Worm (Caenorhabditis elegans) whole organism, young adult: Measurements from ENCODE around the gene F42G10.1.
A peak's percentile ranks its signal among the peaks of the same experiment; 100 is the strongest.

ENCODE experiments used
- B0261.1 ChIP-seq: sonication (generic microtip); optimal IDR thresholded peaks from 2 replicates; lab custom pipeline; 2016; ENCODE audit warnings: mild to moderate bottlenecking, missing genetic modification characterization, moderate library complexity, missing compliant biosample characterization
- B0336.3 ChIP-seq: fragments of 200-800 bp; sonication (Bioruptor generic); IDR thresholded peaks from 2 replicates; pipeline ENCODE4 v1.3.6; 2022; ENCODE audit warnings: missing genetic modification characterization, missing compliant biosample characterization
- C06A6.2 ChIP-seq: fragments of 200-800 bp; sonication (Bioruptor generic); conservative IDR thresholded peaks from 2 replicates; pipeline ENCODE4 v1.3.6; 2022; ENCODE audit warnings: missing genetic modification characterization, missing compliant biosample characterization
- D2030.7 ChIP-seq: fragments of 200-800 bp; sonication (Bioruptor generic); IDR thresholded peaks from 2 replicates; pipeline ENCODE4 v1.3.6; 2022; ENCODE audit warnings: missing genetic modification reagents, missing genetic modification characterization, missing compliant biosample characterization
- F55B11.4 ChIP-seq: sonication (generic microtip); optimal IDR thresholded peaks from 2 replicates; lab custom pipeline; 2016; ENCODE audit warnings: missing compliant biosample characterization, missing genetic modification characterization, borderline replicate concordance; ENCODE audit not compliant: insufficient read depth
- F57A8.1 ChIP-seq: fragments of 200-800 bp; sonication (Bioruptor generic); optimal IDR thresholded peaks from 2 replicates; lab custom pipeline; 2018; ENCODE audit warnings: mild to moderate bottlenecking, missing genetic modification characterization, moderate library complexity, missing compliant biosample characterization
- F57C9.4 ChIP-seq: sonication (generic microtip); optimal IDR thresholded peaks from 2 replicates; lab custom pipeline; 2017; ENCODE audit warnings: mild to moderate bottlenecking, missing genetic modification characterization, missing compliant biosample characterization
- Y53F4B.3 ChIP-seq: fragments of 200-800 bp; sonication (Bioruptor generic); IDR thresholded peaks from 2 replicates; pipeline ENCODE4 v1.3.6; 2022; ENCODE audit warnings: missing genetic modification reagents, missing genetic modification characterization, missing compliant biosample characterization
- Y53G8AR.9 ChIP-seq: fragments of 200-800 bp; sonication (Bioruptor generic); conservative IDR thresholded peaks from 2 replicates; pipeline ENCODE4 v1.3.6; 2022; ENCODE audit warnings: missing genetic modification reagents, missing genetic modification characterization, missing compliant biosample characterization
- Y79H2A.3 ChIP-seq: fragments of 200-800 bp; sonication (Bioruptor generic); conservative IDR thresholded peaks from 2 replicates; pipeline ENCODE4 v1.3.6; 2022; ENCODE audit warnings: missing genetic modification reagents, missing genetic modification characterization, missing compliant biosample characterization
- ZK185.1 ChIP-seq: sonication (generic microtip); optimal IDR thresholded peaks from 2 replicates; lab custom pipeline; 2016; ENCODE audit warnings: mild to moderate bottlenecking, missing genetic modification characterization, missing compliant biosample characterization; ENCODE audit not compliant: poor library complexity, severe bottlenecking
- ama-1 ChIP-seq, 3 experiments: fragments of 150-350 bp in 1 of 3; sonication (generic microtip) in 2 of 3; optimal IDR thresholded peaks; 2 replicates each; lab custom pipeline; 2014 to 2018; ENCODE audit warnings: missing biosample characterization in 2 of 3, missing genetic modification characterization in 2 of 3, missing genetic modification reagents in 2 of 3
- aptf-3 ChIP-seq: fragments of 200-800 bp; sonication (Bioruptor generic); IDR thresholded peaks from 2 replicates; pipeline ENCODE4 v1.3.6; 2022; ENCODE audit warnings: missing genetic modification characterization, missing compliant biosample characterization
- atf-7 ChIP-seq: sonication (generic microtip); optimal IDR thresholded peaks from 2 replicates; lab custom pipeline; 2017; ENCODE audit warnings: mild to moderate bottlenecking, missing genetic modification characterization, missing compliant biosample characterization
- attf-3 ChIP-seq: fragments of 200-800 bp; sonication (Bioruptor generic); conservative IDR thresholded peaks from 2 replicates; pipeline ENCODE4 v1.3.6; 2022; ENCODE audit warnings: missing genetic modification reagents, missing genetic modification characterization, missing compliant biosample characterization
- cebp-2 ChIP-seq: fragments of 200-800 bp; sonication (Bioruptor generic); IDR thresholded peaks from 2 replicates; pipeline ENCODE4 v1.3.6; 2022; ENCODE audit warnings: missing genetic modification characterization, missing compliant biosample characterization
- ceh-79 ChIP-seq: sonication (generic microtip); optimal IDR thresholded peaks from 2 replicates; lab custom pipeline; 2017; ENCODE audit warnings: mild to moderate bottlenecking, missing genetic modification characterization, missing compliant biosample characterization
- die-1 ChIP-seq: sonication (generic microtip); optimal IDR thresholded peaks from 2 replicates; lab custom pipeline; 2016; ENCODE audit warnings: missing genotype, mild to moderate bottlenecking, missing genetic modification characterization, missing compliant biosample characterization
- dox-1 ChIP-seq: fragments of 200-800 bp; sonication (Bioruptor generic); IDR thresholded peaks from 2 replicates; pipeline ENCODE4 v1.3.6; 2022; ENCODE audit warnings: missing genetic modification reagents, missing genetic modification characterization, missing compliant biosample characterization
- dpl-1 ChIP-seq: fragments of 150-350 bp; optimal IDR thresholded peaks from 2 replicates; lab custom pipeline; 2014; ENCODE audit warnings: missing biosample characterization, missing genetic modification reagents, missing genetic modification characterization
- egrh-3 ChIP-seq: fragments of 200-800 bp; sonication (Bioruptor generic); IDR thresholded peaks from 2 replicates; pipeline ENCODE4 v1.3.6; 2022; ENCODE audit warnings: missing genetic modification reagents, missing genetic modification characterization, missing compliant biosample characterization
- ekl-4 ChIP-seq: fragments of 200-800 bp; sonication (Bioruptor generic); IDR thresholded peaks from 2 replicates; pipeline ENCODE4 v1.3.6; 2022; ENCODE audit warnings: missing genetic modification reagents, missing genetic modification characterization, missing compliant biosample characterization
- ets-4 ChIP-seq: fragments of 200-800 bp; sonication (Bioruptor generic); optimal IDR thresholded peaks from 2 replicates; lab custom pipeline; 2018; ENCODE audit warnings: mild to moderate bottlenecking, missing genetic modification characterization, missing compliant biosample characterization
- fkh-3 ChIP-seq: sonication (generic microtip); optimal IDR thresholded peaks from 2 replicates; lab custom pipeline; 2016; ENCODE audit warnings: mild to moderate bottlenecking, missing genetic modification characterization, missing compliant biosample characterization
- him-1 ChIP-seq: sonication (generic microtip); optimal IDR thresholded peaks from 2 replicates; lab custom pipeline; 2016; ENCODE audit warnings: missing genotype, missing genetic modification reagents, missing genetic modification characterization, missing compliant biosample characterization
- lag-1 ChIP-seq: fragments of 200-800 bp; sonication (Bioruptor generic); IDR thresholded peaks from 2 replicates; pipeline ENCODE4 v1.3.6; 2022; ENCODE audit warnings: missing genetic modification reagents, missing genetic modification characterization, missing compliant biosample characterization
- lin-26 ChIP-seq: fragments of 200-800 bp; sonication (Bioruptor generic); IDR thresholded peaks from 2 replicates; pipeline ENCODE4 v1.3.6; 2022; ENCODE audit warnings: missing genetic modification reagents, missing genetic modification characterization, missing compliant biosample characterization
- madf-3 ChIP-seq: fragments of 200-800 bp; sonication (Bioruptor generic); IDR thresholded peaks from 2 replicates; pipeline ENCODE4 v1.3.6; 2022; ENCODE audit warnings: missing genetic modification reagents, missing genetic modification characterization, missing compliant biosample characterization
- madf-6 ChIP-seq: fragments of 200-800 bp; sonication (Bioruptor generic); IDR thresholded peaks from 2 replicates; pipeline ENCODE4 v1.3.6; 2022; ENCODE audit warnings: missing genetic modification reagents, missing genetic modification characterization, missing compliant biosample characterization
- nfya-1 ChIP-seq: sonication (generic microtip); optimal IDR thresholded peaks from 2 replicates; lab custom pipeline; 2017; ENCODE audit warnings: antibody characterized with exemption, missing compliant biosample characterization, missing genetic modification characterization, borderline replicate concordance; ENCODE audit not compliant: insufficient read depth
- nhr-120 ChIP-seq: fragments of 200-800 bp; sonication (Bioruptor generic); IDR thresholded peaks from 2 replicates; pipeline ENCODE4 v1.3.6; 2022; ENCODE audit warnings: missing genetic modification characterization, missing compliant biosample characterization
- nhr-27 ChIP-seq: fragments of 200-800 bp; sonication (Bioruptor generic); optimal IDR thresholded peaks from 2 replicates; lab custom pipeline; 2018; ENCODE audit warnings: mild to moderate bottlenecking, missing genetic modification characterization, moderate library complexity, missing compliant biosample characterization
- pbrm-1 ChIP-seq: fragments of 200-800 bp; sonication (Bioruptor generic); IDR thresholded peaks from 2 replicates; pipeline ENCODE4 v1.3.6; 2022; ENCODE audit warnings: missing genetic modification reagents, missing genetic modification characterization, missing compliant biosample characterization
- pha-4 ChIP-seq: fragments of 150-350 bp; sonication (generic microtip); optimal IDR thresholded peaks from 2 replicates; lab custom pipeline; 2014; ENCODE audit warnings: missing biosample characterization, missing genetic modification reagents, missing genetic modification characterization
- rcor-1 ChIP-seq: fragments of 200-800 bp; sonication (Bioruptor generic); IDR thresholded peaks from 2 replicates; pipeline ENCODE4 v1.3.6; 2022; ENCODE audit warnings: missing genetic modification reagents, missing genetic modification characterization, missing compliant biosample characterization
- sdz-38 ChIP-seq: sonication (generic microtip); optimal IDR thresholded peaks from 2 replicates; lab custom pipeline; 2016; ENCODE audit warnings: missing genotype, missing genetic modification characterization, missing compliant biosample characterization
- snpc-3.4 ChIP-seq: sonication (generic microtip); optimal IDR thresholded peaks from 2 replicates; lab custom pipeline; 2017; ENCODE audit warnings: missing genetic modification characterization, mild to moderate bottlenecking, missing compliant biosample characterization, antibody characterized with exemption, moderate library complexity, missing genotype, missing genetic modification reagents
- somi-1 ChIP-seq: fragments of 200-800 bp; sonication (Bioruptor generic); optimal IDR thresholded peaks from 2 replicates; lab custom pipeline; 2018; ENCODE audit warnings: mild to moderate bottlenecking, missing genetic modification characterization, missing compliant biosample characterization
- tbx-9 ChIP-seq: sonication (generic microtip); optimal IDR thresholded peaks from 2 replicates; lab custom pipeline; 2016; ENCODE audit warnings: borderline replicate concordance, missing genetic modification characterization, inconsistent platforms, missing compliant biosample characterization
- tlf-1 ChIP-seq: fragments of 200-800 bp; sonication (Bioruptor generic); optimal IDR thresholded peaks from 2 replicates; lab custom pipeline; 2018; ENCODE audit warnings: mild to moderate bottlenecking, missing genetic modification characterization, missing compliant biosample characterization
- unc-62 ChIP-seq: fragments of 150-350 bp; optimal IDR thresholded peaks from 2 replicates; lab custom pipeline; 2014; ENCODE audit warnings: missing biosample characterization, missing genetic modification reagents, missing genetic modification characterization
- xnd-1 ChIP-seq: sonication (generic microtip); optimal IDR thresholded peaks from 2 replicates; lab custom pipeline; 2016; ENCODE audit warnings: missing genotype, missing genetic modification reagents, missing genetic modification characterization, missing compliant biosample characterization
- zfh-2 ChIP-seq: fragments of 200-800 bp; sonication (Bioruptor generic); conservative IDR thresholded peaks from 2 replicates; pipeline ENCODE4 v1.3.6; 2022; ENCODE audit warnings: missing genetic modification reagents, missing genetic modification characterization, missing compliant biosample characterization
- ztf-22 ChIP-seq: fragments of 200-800 bp; sonication (Bioruptor generic); optimal IDR thresholded peaks from 2 replicates; lab custom pipeline; 2018; ENCODE audit warnings: mild to moderate bottlenecking, missing genetic modification characterization, moderate library complexity, missing compliant biosample characterization
- ztf-28 ChIP-seq: fragments of 200-800 bp; sonication (Bioruptor generic); IDR thresholded peaks from 2 replicates; pipeline ENCODE4 v1.3.6; 2022; ENCODE audit warnings: missing genetic modification reagents, missing genetic modification characterization, missing compliant biosample characterization
- ztf-6 ChIP-seq: fragments of 200-800 bp; sonication (Bioruptor generic); IDR thresholded peaks from 2 replicates; pipeline ENCODE4 v1.3.6; 2022; ENCODE audit warnings: missing genetic modification reagents, missing genetic modification characterization, missing compliant biosample characterization

Gene F42G10.1

DNA sequence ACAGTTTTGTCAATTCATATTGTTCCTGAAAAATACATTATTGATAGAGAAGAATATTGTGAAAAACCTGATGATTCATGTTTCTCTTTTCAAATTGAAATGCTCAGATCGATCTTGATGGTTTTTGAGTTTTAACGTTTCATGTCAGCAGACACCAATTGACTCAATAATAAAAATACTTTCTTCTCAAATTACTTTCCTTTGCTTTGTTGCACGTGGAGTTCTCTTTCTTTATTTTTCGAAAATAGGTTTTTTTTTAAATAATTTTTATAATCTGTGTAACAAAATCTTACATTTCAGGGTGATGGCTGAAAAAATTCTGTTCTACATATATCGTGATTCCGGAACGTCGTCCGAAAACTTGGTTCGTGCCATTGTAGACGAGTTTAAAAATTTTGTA, 21.3 kb downstream of the F42G10.1 start, which contains the start of gene F19C6.2:
TSS of gene F19C6.2 (plus strand) at position 301 of the 400 bp plus-strand sequence.
- TF ChIP-seq C06A6.2 (GFP tag; lab: Robert Waterston, UW) (no peak), F55B11.4 (tag; lab: Kevin White, UChicago) (no peak)

DNA sequence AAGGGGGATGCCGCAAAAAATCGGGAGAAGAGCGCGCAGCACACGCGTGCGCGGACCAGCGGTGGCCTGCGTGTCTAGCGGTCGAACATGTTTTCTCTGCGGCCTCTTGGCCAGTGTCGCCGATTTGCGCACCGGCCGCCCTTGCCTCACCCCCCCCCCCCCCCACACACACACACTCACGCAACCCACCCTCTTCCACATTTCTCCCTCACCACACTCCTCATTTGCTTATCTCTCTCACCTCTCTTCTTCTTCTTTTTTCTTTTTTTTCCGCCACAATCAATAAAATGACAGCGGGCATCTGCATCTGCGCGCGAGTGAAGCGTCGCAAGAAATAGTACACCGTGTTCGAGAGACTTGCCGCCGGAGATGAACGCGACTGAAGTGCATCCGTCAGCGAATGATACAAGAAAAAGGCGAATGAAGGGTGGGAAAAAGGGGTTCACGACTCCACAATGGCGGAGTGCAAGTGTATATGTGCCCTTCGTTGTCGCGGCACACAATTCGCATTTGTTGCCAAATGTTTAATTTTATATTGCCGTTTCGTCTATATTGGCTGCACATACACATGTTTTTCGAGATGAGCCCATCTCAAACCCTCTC, 22.3 kb downstream of the F42G10.1 start:
- TF ChIP-seq somi-1 (GFP tag; lab: Kevin White, UChicago) = peak; percentile 42
- TF ChIP-seq ama-1 (optimal IDR thresholded peaks at IDR 0.05; lab: Kevin White, UChicago) = no peak
- TF ChIP-seq ama-1 (GFP tag; optimal IDR thresholded peaks at IDR 0.05; lab: Kevin White, UChicago) = no peak
- TF ChIP-seq ztf-28 (GFP tag; lab: Robert Waterston, UW) = no peak
- no peak for TF ChIP-seq ceh-79
- no peak for TF ChIP-seq madf-3
- TF ChIP-seq him-1 (tag; lab: Kevin White, UChicago) = no peak
- no peak for TF ChIP-seq Y53F4B.3
- TF ChIP-seq ztf-6 (GFP tag; lab: Robert Waterston, UW) = no peak
- TF ChIP-seq F57C9.4 = no peak
- no peak for TF ChIP-seq pha-4 (tag; lab: Kevin White, UChicago)
- TF ChIP-seq aptf-3 (GFP tag; lab: Robert Waterston, UW) = no peak
- TF ChIP-seq nhr-120 (GFP tag; lab: Robert Waterston, UW) = no peak
- TF ChIP-seq dox-1 (GFP tag; lab: Robert Waterston, UW) = peak; percentile 52
- 0 out of 2 replicates have a peak, but pooled peaks have one; percentile 47 for TF ChIP-seq ekl-4 (GFP tag; lab: Robert Waterston, UW)
- TF ChIP-seq cebp-2 (GFP tag; lab: Robert Waterston, UW) = no peak
- no peak for TF ChIP-seq ZK185.1 (tag; lab: Kevin White, UChicago)
- no peak for TF ChIP-seq B0261.1 (tag; lab: Kevin White, UChicago)
- TF ChIP-seq fkh-3 (tag; lab: Kevin White, UChicago) = no peak
- TF ChIP-seq ztf-22 (GFP tag; lab: Kevin White, UChicago) = no peak
- TF ChIP-seq lin-26 (GFP tag; lab: Robert Waterston, UW) = 0 out of 2 replicates have a peak, but pooled peaks have one; percentile 33
- peak; percentile 80 for TF ChIP-seq B0336.3 (GFP tag; lab: Robert Waterston, UW)
- peak; percentile 100 for TF ChIP-seq zfh-2 (GFP tag; lab: Robert Waterston, UW)
- TF ChIP-seq lag-1 (GFP tag; lab: Robert Waterston, UW) = no peak
- TF ChIP-seq F57A8.1 (GFP tag; lab: Kevin White, UChicago) = no peak
- TF ChIP-seq pbrm-1 = peak; percentile 60; the same call in 1 of the 2 replicates
- no peak for TF ChIP-seq die-1 (tag; lab: Kevin White, UChicago)
- no peak for TF ChIP-seq Y53G8AR.9 (GFP tag; lab: Robert Waterston, UW)
- no peak for TF ChIP-seq dpl-1
- no peak for TF ChIP-seq ets-4 (GFP tag; lab: Kevin White, UChicago)
- TF ChIP-seq madf-6 (GFP tag; lab: Robert Waterston, UW) = no peak
- TF ChIP-seq xnd-1 (tag; lab: Kevin White, UChicago) = no peak
- TF ChIP-seq nfya-1 (tag; lab: Kevin White, UChicago) = no peak
- TF ChIP-seq D2030.7 (GFP tag; lab: Robert Waterston, UW) = no peak
- TF ChIP-seq snpc-3.4 (tag; lab: Kevin White, UChicago) = no peak
- TF ChIP-seq attf-3 (GFP tag; lab: Robert Waterston, UW) = no peak
- TF ChIP-seq tbx-9 = no peak
- TF ChIP-seq tlf-1 = peak; percentile 21
- no peak for TF ChIP-seq sdz-38 (tag; lab: Kevin White, UChicago)
- peak; percentile 99 for TF ChIP-seq egrh-3 (GFP tag; lab: Robert Waterston, UW)
- peak; percentile 44 for TF ChIP-seq atf-7
- TF ChIP-seq nhr-27 (tag; lab: Kevin White, UChicago) = no peak
- no peak for TF ChIP-seq Y79H2A.3 (GFP tag; lab: Robert Waterston, UW)
- peak; percentile 41; the same call in 1 of the 2 replicates for TF ChIP-seq rcor-1
- no peak for TF ChIP-seq unc-62 (GFP tag; lab: Kevin White, UChicago)
